Fruit fly (Drosophila melanogaster): ENCODE measurements around the gene ATPsynCF6.

The ATPsynCF6 gene

DNA sequence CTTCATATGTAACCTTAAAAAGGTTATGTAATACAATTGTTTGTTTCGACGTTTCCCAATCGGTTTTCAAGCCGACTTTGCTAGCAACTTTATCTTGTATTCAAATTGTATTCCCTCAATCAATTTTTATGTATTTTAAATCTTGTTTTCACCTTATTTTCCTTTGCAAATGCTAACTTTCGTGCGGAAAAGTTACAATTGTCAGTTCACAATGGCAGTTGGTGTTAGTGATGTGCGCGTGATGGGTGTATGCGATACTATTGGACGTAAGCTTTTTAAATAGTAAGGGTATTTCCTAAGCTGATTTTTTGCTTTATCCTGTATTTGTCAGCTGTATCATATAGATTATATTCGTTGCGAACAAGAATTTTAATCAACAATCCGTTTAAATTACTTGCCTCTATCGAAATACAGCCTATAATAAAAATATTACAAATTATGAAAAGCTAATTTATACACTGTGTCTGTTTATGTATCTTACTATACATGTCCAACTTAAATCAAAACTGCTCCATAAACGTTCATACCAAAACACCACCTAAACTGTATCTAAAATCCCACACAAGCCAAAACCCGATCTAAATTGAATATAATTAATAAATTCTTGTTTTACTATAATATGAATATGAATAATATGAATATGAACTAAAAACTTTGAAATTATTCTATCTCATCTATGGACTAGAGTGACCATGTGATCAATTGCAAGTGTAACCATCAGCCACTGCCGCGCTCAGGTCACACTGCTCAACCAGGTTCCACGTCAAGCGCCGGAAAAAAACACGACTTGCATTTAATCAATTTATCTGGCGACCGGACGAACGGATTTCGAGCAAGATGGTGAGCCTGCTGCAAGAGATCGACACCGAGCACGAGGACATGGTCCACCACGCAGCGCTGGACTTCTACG lies at the start of gene ATPsynCF6, which contains the start of gene Sec13 (continued):
- TF ChIP-seq corto (GFP tag; optimal IDR thresholded peaks at IDR 0.05), result no peak
- peak; percentile 40 for TF ChIP-seq D19B (GFP tag; optimal IDR thresholded peaks at IDR 0.05)
- TF ChIP-seq CG4820 (GFP tag; optimal IDR thresholded peaks at IDR 0.05), result peak; percentile 71
- TF ChIP-seq zfh2 (GFP tag; optimal IDR thresholded peaks at IDR 0.05), result peak; percentile 31
- no peak for TF ChIP-seq da (GFP tag; optimal IDR thresholded peaks at IDR 0.05)
- TF ChIP-seq Poxn (GFP tag; IDR thresholded peaks at IDR 0.05), result peak; percentile 3; the same call in 1 of the 2 replicates
- no peak for TF ChIP-seq CG6683 (GFP tag; optimal IDR thresholded peaks at IDR 0.05)
- no peak for TF ChIP-seq nau (GFP tag; optimal IDR thresholded peaks at IDR 0.05)
- peak; percentile 62 for TF ChIP-seq CG14014 (GFP tag; IDR thresholded peaks at IDR 0.05)
- no peak for TF ChIP-seq jigr1 (GFP tag; IDR thresholded peaks at IDR 0.05)
- peak; percentile 28 for TF ChIP-seq PHDP (tag; optimal IDR thresholded peaks at IDR 0.05)
- peak; percentile 71 for TF ChIP-seq vvl (GFP tag; IDR thresholded peaks at IDR 0.05)
- no peak for TF ChIP-seq CG1529 (GFP tag; optimal IDR thresholded peaks at IDR 0.05)
- TF ChIP-seq odd (GFP tag; optimal IDR thresholded peaks at IDR 0.05), result no peak
- TF ChIP-seq grau (tag; optimal IDR thresholded peaks at IDR 0.05), result peak; percentile 52
- TF ChIP-seq bowl (GFP tag; IDR thresholded peaks at IDR 0.05), result no peak
- TF ChIP-seq toy (GFP tag; IDR thresholded peaks at IDR 0.05), result 0 out of 2 replicates have a peak, but pooled peaks have one; percentile 10
- TF ChIP-seq Lim3 (GFP tag; IDR thresholded peaks at IDR 0.05), result no peak
- peak; percentile 4 for TF ChIP-seq CG1602 (GFP tag; optimal IDR thresholded peaks at IDR 0.05)
- TF ChIP-seq kni (GFP tag; optimal IDR thresholded peaks at IDR 0.05), result no peak
- TF ChIP-seq CG10654 (GFP tag; optimal IDR thresholded peaks at IDR 0.05), result peak; percentile 9
- no peak for TF ChIP-seq pho (GFP tag; optimal IDR thresholded peaks at IDR 0.05)
- TF ChIP-seq Ptx1 (GFP tag; IDR thresholded peaks at IDR 0.05), result peak; percentile 66
- TF ChIP-seq CG10543 (GFP tag; optimal IDR thresholded peaks at IDR 0.05), result peak; percentile 73
- TF ChIP-seq CG42726 (GFP tag; IDR thresholded peaks at IDR 0.05; ENCODE audit: partially characterized antibody), result peak; percentile 93
- peak; percentile 24 for TF ChIP-seq CG13775 (GFP tag; optimal IDR thresholded peaks at IDR 0.05)
- no peak for TF ChIP-seq CG7271 (tag; optimal IDR thresholded peaks at IDR 0.05)
- TF ChIP-seq CG15479 (GFP tag; optimal IDR thresholded peaks at IDR 0.05), result no peak
- TF ChIP-seq NK7.1 (GFP tag; optimal IDR thresholded peaks at IDR 0.05), result peak; percentile 2
- peak; percentile 44 for TF ChIP-seq Atf6 (GFP tag; IDR thresholded peaks at IDR 0.05)
- peak; percentile 94 for TF ChIP-seq Scr (GFP tag; IDR thresholded peaks at IDR 0.05; ENCODE audit: partially characterized antibody)
- no peak for TF ChIP-seq E2f2 (GFP tag; IDR thresholded peaks at IDR 0.05)
- peak; percentile 66 for TF ChIP-seq CG18599 (GFP tag; optimal IDR thresholded peaks at IDR 0.05)
- TF ChIP-seq hkb (optimal IDR thresholded peaks at IDR 0.05), result no peak
- TF ChIP-seq hkb (GFP tag; IDR thresholded peaks at IDR 0.05), result peak; percentile 32; the same call in 1 of the 2 replicates
- TF ChIP-seq onecut (GFP tag; IDR thresholded peaks at IDR 0.05), result no peak
- TF ChIP-seq Xbp1 (GFP tag; optimal IDR thresholded peaks at IDR 0.05), result peak; percentile 57
- TF ChIP-seq slbo (GFP tag; IDR thresholded peaks at IDR 0.05), result peak; percentile 77
- TF ChIP-seq Kr (GFP tag; optimal IDR thresholded peaks at IDR 0.05), result no peak
- no peak for TF ChIP-seq slp2 (GFP tag; optimal IDR thresholded peaks at IDR 0.05)
- TF ChIP-seq sima (GFP tag; optimal IDR thresholded peaks at IDR 0.05), result no peak
- TF ChIP-seq CG17361 (GFP tag; IDR thresholded peaks at IDR 0.05), result 0 out of 3 replicates have a peak, but pooled peaks have one; percentile 52
- TF ChIP-seq CG9932 (GFP tag; IDR thresholded peaks at IDR 0.05), result peak; percentile 83
- peak; percentile 44 for TF ChIP-seq CG18262 (tag; optimal IDR thresholded peaks at IDR 0.05)
- TF ChIP-seq E2f1 (GFP tag; IDR thresholded peaks at IDR 0.05), result peak; percentile 37; the same call in 1 of the 2 replicates
- no peak for TF ChIP-seq CG32767 (GFP tag; IDR thresholded peaks at IDR 0.05)
- TF ChIP-seq bcd (GFP tag; optimal IDR thresholded peaks at IDR 0.05), result peak; percentile 54
- no peak for TF ChIP-seq abd-A (tag; optimal IDR thresholded peaks at IDR 0.05)
- peak; percentile 37 for TF ChIP-seq CG1233 (GFP tag; optimal IDR thresholded peaks at IDR 0.05)

All from whole organism, embryonic.